Worm (Caenorhabditis elegans) whole organism, L2 larva: ENCODE results near the gene inpp-4B.
A peak's percentile ranks its signal among the peaks of the same experiment; 100 is the strongest.
"Not testable (repeated sequence)": the region's sequence is repeated elsewhere in the genome, so short reads cannot be mapped to it uniquely, and the experiment has no call there.

Experiments
- C34F6.9 ChIP-seq: fragments of 150-350 bp; optimal IDR thresholded peaks from 2 replicates; lab custom pipeline; 2014; ENCODE audit warnings: missing biosample characterization, missing genetic modification characterization
- F13H6.1 ChIP-seq: sonication (generic microtip); optimal IDR thresholded peaks from 2 replicates; lab custom pipeline; 2016; ENCODE audit warnings: missing genetic modification characterization, missing compliant biosample characterization
- R02D3.7 ChIP-seq: fragments of 150-350 bp; optimal IDR thresholded peaks from 2 replicates; lab custom pipeline; 2014; ENCODE audit warnings: missing biosample characterization, missing genetic modification characterization
- Y55F3AM.14 ChIP-seq: fragments of 200-800 bp; sonication (Bioruptor generic); optimal IDR thresholded peaks from 2 replicates; lab custom pipeline; 2018; ENCODE audit warnings: mild to moderate bottlenecking, missing genetic modification characterization, missing compliant biosample characterization
- ZK546.5 ChIP-seq: sonication (generic microtip); optimal IDR thresholded peaks from 2 replicates; lab custom pipeline; 2017; ENCODE audit warnings: missing biosample characterization, missing genetic modification characterization
- alr-1 ChIP-seq: fragments of 150-350 bp; optimal IDR thresholded peaks from 2 replicates; lab custom pipeline; 2014; ENCODE audit warnings: missing biosample characterization, missing genetic modification characterization
- aly-2 ChIP-seq: fragments of 150-350 bp; optimal IDR thresholded peaks from 2 replicates; lab custom pipeline; 2014; ENCODE audit warnings: missing biosample characterization, missing genetic modification characterization
- blmp-1 ChIP-seq: sonication (generic microtip); optimal IDR thresholded peaks from 2 replicates; lab custom pipeline; 2017; ENCODE audit warnings: missing genetic modification characterization, mild to moderate bottlenecking, missing compliant biosample characterization, antibody characterized with exemption, moderate library complexity; ENCODE audit not compliant: insufficient read depth
- ceh-16 ChIP-seq: fragments of 150-350 bp; optimal IDR thresholded peaks from 2 replicates; lab custom pipeline; 2014; ENCODE audit warnings: missing biosample characterization, missing genetic modification characterization
- ceh-82 ChIP-seq: fragments of 150-350 bp; optimal IDR thresholded peaks from 2 replicates; lab custom pipeline; 2014; ENCODE audit warnings: missing biosample characterization, missing genetic modification characterization
- crh-2 ChIP-seq: sonication (generic microtip); optimal IDR thresholded peaks from 2 replicates; lab custom pipeline; 2017; ENCODE audit warnings: missing biosample characterization, missing genetic modification characterization
- dmd-4 ChIP-seq: sonication (generic microtip); optimal IDR thresholded peaks from 2 replicates; lab custom pipeline; 2017; ENCODE audit warnings: missing biosample characterization, missing genetic modification characterization
- elt-1 ChIP-seq: fragments of 150-350 bp; optimal IDR thresholded peaks from 2 replicates; lab custom pipeline; 2014; ENCODE audit warnings: missing biosample characterization, missing genetic modification characterization
- elt-3 ChIP-seq: sonication (generic microtip); optimal IDR thresholded peaks from 2 replicates; lab custom pipeline; 2017; ENCODE audit warnings: missing biosample characterization, missing genetic modification characterization
- fos-1 ChIP-seq: fragments of 150-350 bp; optimal IDR thresholded peaks from 2 replicates; lab custom pipeline; 2014; ENCODE audit warnings: missing biosample characterization, missing genetic modification characterization
- lin-11 ChIP-seq: fragments of 150-350 bp; sonication (generic microtip); optimal IDR thresholded peaks from 2 replicates; lab custom pipeline; 2014; ENCODE audit warnings: missing biosample characterization, missing genetic modification characterization, inconsistent platforms, mixed read lengths
- lin-13 ChIP-seq: fragments of 150-350 bp; optimal IDR thresholded peaks from 2 replicates; lab custom pipeline; 2014; ENCODE audit warnings: missing biosample characterization, missing genetic modification reagents, missing genetic modification characterization
- lsy-2 ChIP-seq, 2 experiments: fragments of 150-350 bp in 1 of 2; sonication (generic microtip) in 1 of 2; optimal IDR thresholded peaks; 2 replicates each; lab custom pipeline; 2014 to 2017; ENCODE audit warnings: missing biosample characterization in 2 of 2, missing genetic modification characterization in 2 of 2
- mab-5 ChIP-seq: fragments of 150-350 bp; optimal IDR thresholded peaks from 2 replicates; lab custom pipeline; 2014; ENCODE audit warnings: missing biosample characterization, missing genetic modification characterization
- mbf-1 ChIP-seq: sonication (generic microtip); optimal IDR thresholded peaks from 2 replicates; lab custom pipeline; 2017; ENCODE audit warnings: missing biosample characterization, missing genetic modification characterization
- mdl-1 ChIP-seq, 2 experiments: fragments of 150-350 bp in 1 of 2; sonication (generic microtip) in 1 of 2; optimal IDR thresholded peaks; 2 replicates each; lab custom pipeline; 2017; ENCODE audit warnings: missing biosample characterization in 2 of 2, missing genetic modification characterization in 2 of 2
- nhr-12 ChIP-seq: fragments of 150-350 bp; optimal IDR thresholded peaks from 2 replicates; lab custom pipeline; 2014; ENCODE audit warnings: missing biosample characterization, missing genetic modification characterization
- nhr-129 ChIP-seq: fragments of 150-350 bp; optimal IDR thresholded peaks from 2 replicates; lab custom pipeline; 2014; ENCODE audit warnings: missing biosample characterization, missing genetic modification characterization
- nhr-21 ChIP-seq: fragments of 150-350 bp; optimal IDR thresholded peaks from 2 replicates; lab custom pipeline; 2014; ENCODE audit warnings: missing biosample characterization, missing genetic modification characterization
- nhr-23 ChIP-seq: fragments of 150-350 bp; optimal IDR thresholded peaks from 2 replicates; lab custom pipeline; 2014; ENCODE audit warnings: missing biosample characterization, missing genetic modification reagents, missing genetic modification characterization
- nhr-6 ChIP-seq: fragments of 150-350 bp; optimal IDR thresholded peaks from 2 replicates; lab custom pipeline; 2014; ENCODE audit warnings: missing biosample characterization, missing genetic modification characterization
- peb-1 ChIP-seq: fragments of 150-350 bp; optimal IDR thresholded peaks from 2 replicates; lab custom pipeline; 2014; ENCODE audit warnings: missing biosample characterization, missing genetic modification characterization
- sem-4 ChIP-seq: fragments of 150-350 bp; optimal IDR thresholded peaks from 2 replicates; lab custom pipeline; 2014; ENCODE audit warnings: missing biosample characterization, missing genetic modification reagents, missing genetic modification characterization
- skn-1 ChIP-seq: sonication (generic microtip); optimal IDR thresholded peaks from 2 replicates; lab custom pipeline; 2017; ENCODE audit warnings: missing biosample characterization, missing genetic modification characterization
- sma-9 ChIP-seq, 2 experiments: fragments of 150-350 bp in 1 of 2; sonication (generic microtip) in 1 of 2; optimal IDR thresholded peaks; 2 replicates each; lab custom pipeline; 2014 to 2016; ENCODE audit warnings: missing genetic modification characterization in 2 of 2, mild to moderate bottlenecking in 1 of 2, missing biosample characterization in 1 of 2, missing compliant biosample characterization in 1 of 2, missing genetic modification reagents in 1 of 2, moderate library complexity in 1 of 2
- snpc-4 ChIP-seq: fragments of 150-350 bp; optimal IDR thresholded peaks from 2 replicates; lab custom pipeline; 2014; ENCODE audit warnings: missing biosample characterization, missing genetic modification characterization
- unc-39 ChIP-seq: fragments of 150-350 bp; optimal IDR thresholded peaks from 2 replicates; lab custom pipeline; 2014; ENCODE audit warnings: missing biosample characterization, missing genetic modification characterization
- unc-55 ChIP-seq: fragments of 150-350 bp; sonication (generic microtip); optimal IDR thresholded peaks from 3 replicates; lab custom pipeline; 2014; ENCODE audit warnings: missing biosample characterization, missing genetic modification reagents, missing genetic modification characterization
- unc-62 ChIP-seq: fragments of 150-350 bp; optimal IDR thresholded peaks from 2 replicates; lab custom pipeline; 2014; ENCODE audit warnings: missing biosample characterization, missing genetic modification reagents, missing genetic modification characterization
- zag-1 ChIP-seq: fragments of 150-350 bp; optimal IDR thresholded peaks from 2 replicates; lab custom pipeline; 2014; ENCODE audit warnings: missing biosample characterization, missing genetic modification characterization
- ztf-1 ChIP-seq: fragments of 200-800 bp; sonication (Bioruptor generic); conservative IDR thresholded peaks from 2 replicates; pipeline ENCODE4 v1.3.6; 2022; ENCODE audit warnings: missing genetic modification characterization, missing compliant biosample characterization
- ztf-4 ChIP-seq: fragments of 150-350 bp; optimal IDR thresholded peaks from 2 replicates; lab custom pipeline; 2014; ENCODE audit warnings: missing biosample characterization, missing genetic modification characterization

The inpp-4B gene

ce11 chrIII:10238448-10239154, 28.1 kb downstream of the inpp-4B start, which contains the start of gene Y70G10A.3:
TSS of gene Y70G10A.3 (plus strand) at chrIII:10239104.
- TF ChIP-seq unc-62 (GFP tag; lab: Kevin White, UChicago) (no peak), blmp-1 (tag; lab: Kevin White, UChicago) (peak; percentile 29)

ce11 chrIII:10236291-10236871, 30.3 kb downstream of the inpp-4B start:
- TF ChIP-seq nhr-21 (tag; lab: Kevin White, UChicago) (peak; percentile 11), fos-1 (tag; lab: Kevin White, UChicago) (peak; percentile 9), Y55F3AM.14 (no peak), ztf-1 (GFP tag; lab: Robert Waterston, UW) (no peak)

ce11 chrIII:10233979-10234378, 32.7 kb downstream of the inpp-4B start, which contains the start of gene paml-1:
TSS of gene paml-1 (minus strand) at chrIII:10234079.
- TF ChIP-seq blmp-1 (tag; lab: Kevin White, UChicago) (no peak), ZK546.5 (tag; lab: Kevin White, UChicago) (no peak), zag-1 (tag; lab: Kevin White, UChicago) (no peak), ceh-82 (tag; lab: Kevin White, UChicago) (no peak), nhr-21 (tag; lab: Kevin White, UChicago) (no peak), elt-1 (tag; lab: Kevin White, UChicago) (no peak), ztf-1 (GFP tag; lab: Robert Waterston, UW) (no peak), unc-55 (GFP tag; lab: Kevin White, UChicago) (no peak), R02D3.7 (no peak), lsy-2 (tag; optimal IDR thresholded peaks at IDR 0.05; lab: Kevin White, UChicago) (no peak)
- TF ChIP-seq, all 48 proteins: peak for 0

- TF ChIP-seq fos-1 (tag; lab: Kevin White, UChicago): no peak
- no peak for TF ChIP-seq alr-1 (tag; lab: Kevin White, UChicago)
- no peak for TF ChIP-seq unc-39 (tag; lab: Kevin White, UChicago)
- no peak for TF ChIP-seq ztf-1 (GFP tag; lab: Robert Waterston, UW)
- TF ChIP-seq C34F6.9 (tag; lab: Kevin White, UChicago): no peak
These were observed 35.0 kb downstream of the inpp-4B start for ce11 chrIII:10231641-10232040.

ce11 chrIII:10221860-10222259, 44.8 kb downstream of the inpp-4B start, which contains the start of gene Y70G10A.4:
TSS of gene Y70G10A.4 (plus strand) at chrIII:10222160.
- not testable (repeated sequence) for TF ChIP-seq nhr-23; ceh-16 (tag; lab: Kevin White, UChicago); unc-55 (GFP tag; lab: Kevin White, UChicago)

- TF ChIP-seq C34F6.9 (tag; lab: Kevin White, UChicago) (peak; percentile 91), ceh-16 (tag; lab: Kevin White, UChicago) (peak; percentile 25), aly-2 (no peak), Y55F3AM.14 (no peak), mdl-1 (tag; optimal IDR thresholded peaks at IDR 0.05; lab: Kevin White, UChicago) (peak in 1 of 2 experiments; percentile 54), dmd-4 (no peak), mab-5 (peak; percentile 59), lin-13 (GFP tag; lab: Kevin White, UChicago) (peak; percentile 90), sma-9 (GFP tag; optimal IDR thresholded peaks at IDR 0.05; lab: Kevin White, UChicago) (no peak), sma-9 (tag; optimal IDR thresholded peaks at IDR 0.05; lab: Kevin White, UChicago) (no peak), mbf-1 (tag; lab: Kevin White, UChicago) (no peak), alr-1 (tag; lab: Kevin White, UChicago) (no peak), elt-3 (no peak), elt-1 (tag; lab: Kevin White, UChicago) (no peak), skn-1 (tag; lab: Kevin White, UChicago) (peak; percentile 2), lsy-2 (tag; optimal IDR thresholded peaks at IDR 0.05; lab: Kevin White, UChicago) (peak; percentile 97 to 99), R02D3.7 (peak; percentile 5), ZK546.5 (tag; lab: Kevin White, UChicago) (peak; percentile 31), lin-11 (tag; lab: Kevin White, UChicago) (peak; percentile 61), blmp-1 (tag; lab: Kevin White, UChicago) (peak; percentile 19), unc-62 (GFP tag; lab: Kevin White, UChicago) (no peak), unc-55 (GFP tag; lab: Kevin White, UChicago) (peak; percentile 98), F13H6.1 (tag; lab: Kevin White, UChicago) (peak; percentile 66), peb-1 (tag; lab: Kevin White, UChicago) (no peak), nhr-23 (no peak), ceh-82 (tag; lab: Kevin White, UChicago) (no peak), nhr-6 (tag; lab: Kevin White, UChicago) (peak; percentile 60), sem-4 (tag; lab: Kevin White, UChicago) (peak; percentile 72), nhr-12 (tag; lab: Kevin White, UChicago) (no peak), crh-2 (tag; lab: Kevin White, UChicago) (peak; percentile 90), snpc-4 (tag; lab: Kevin White, UChicago) (peak; percentile 55), nhr-129 (tag; lab: Kevin White, UChicago) (peak; percentile 65), ztf-4 (peak; percentile 1)
These were observed 48.1 kb downstream of the inpp-4B start, which contains the start of the genes rde-4 and cox-14 for ce11 chrIII:10218587-10218986. TSS of gene rde-4 (minus strand) at chrIII:10218646. TSS of gene cox-14 (plus strand) at chrIII:10218942.
